Fruit fly (Drosophila melanogaster) whole organism, wandering third instar larva: ENCODE results near the gene Best3.

ENCODE experiments used
- Abd-B ChIP-seq: fragments of >200 bp; optimal IDR thresholded peaks from 2 replicates; lab custom pipeline; 2017; ENCODE audit warnings: missing biosample characterization, missing genetic modification characterization
- CG9705 ChIP-seq: fragments of 200-800 bp; sonication (Bioruptor generic); optimal IDR thresholded peaks from 2 replicates; lab custom pipeline; 2018; ENCODE audit warnings: missing biosample characterization, mild to moderate bottlenecking, missing genetic modification characterization
- CrebA ChIP-seq: fragments of 200-800 bp; sonication (Bioruptor generic); optimal IDR thresholded peaks from 2 replicates; lab custom pipeline; 2016; ENCODE audit warnings: missing biosample characterization, mild to moderate bottlenecking, missing genetic modification characterization, borderline replicate concordance
- Dfd ChIP-seq: fragments of >200 bp; optimal IDR thresholded peaks from 2 replicates; lab custom pipeline; 2017; ENCODE audit warnings: missing biosample characterization, missing genetic modification characterization
- Hr78 ChIP-seq: fragments of >200 bp; optimal IDR thresholded peaks from 2 replicates; lab custom pipeline; 2017; ENCODE audit warnings: missing biosample characterization, missing genetic modification characterization
- Myc ChIP-seq: fragments of >200 bp; optimal IDR thresholded peaks from 2 replicates; lab custom pipeline; 2017
- N ChIP-seq: fragments of >200 bp; optimal IDR thresholded peaks from 2 replicates; lab custom pipeline; 2018; ENCODE audit warnings: missing biosample characterization, missing external identifiers, missing genetic modification characterization
- brk ChIP-seq: fragments of 200-800 bp; sonication (Bioruptor generic); optimal IDR thresholded peaks from 2 replicates; lab custom pipeline; 2016; ENCODE audit warnings: missing biosample characterization, mild to moderate bottlenecking, missing genetic modification characterization
- h ChIP-seq: fragments of 200-800 bp; sonication (Bioruptor generic); optimal IDR thresholded peaks from 3 replicates; lab custom pipeline; 2016; ENCODE audit warnings: missing biosample characterization, mild to moderate bottlenecking, missing genetic modification characterization
- lola ChIP-seq: fragments of >200 bp; optimal IDR thresholded peaks from 2 replicates; lab custom pipeline; 2017; ENCODE audit warnings: missing biosample characterization, missing genetic modification characterization
- psq ChIP-seq: fragments of 200-800 bp; sonication (Bioruptor generic); optimal IDR thresholded peaks from 3 replicates; lab custom pipeline; 2017; ENCODE audit warnings: missing biosample characterization, mild to moderate bottlenecking, missing genetic modification characterization, moderate library complexity

DNA sequence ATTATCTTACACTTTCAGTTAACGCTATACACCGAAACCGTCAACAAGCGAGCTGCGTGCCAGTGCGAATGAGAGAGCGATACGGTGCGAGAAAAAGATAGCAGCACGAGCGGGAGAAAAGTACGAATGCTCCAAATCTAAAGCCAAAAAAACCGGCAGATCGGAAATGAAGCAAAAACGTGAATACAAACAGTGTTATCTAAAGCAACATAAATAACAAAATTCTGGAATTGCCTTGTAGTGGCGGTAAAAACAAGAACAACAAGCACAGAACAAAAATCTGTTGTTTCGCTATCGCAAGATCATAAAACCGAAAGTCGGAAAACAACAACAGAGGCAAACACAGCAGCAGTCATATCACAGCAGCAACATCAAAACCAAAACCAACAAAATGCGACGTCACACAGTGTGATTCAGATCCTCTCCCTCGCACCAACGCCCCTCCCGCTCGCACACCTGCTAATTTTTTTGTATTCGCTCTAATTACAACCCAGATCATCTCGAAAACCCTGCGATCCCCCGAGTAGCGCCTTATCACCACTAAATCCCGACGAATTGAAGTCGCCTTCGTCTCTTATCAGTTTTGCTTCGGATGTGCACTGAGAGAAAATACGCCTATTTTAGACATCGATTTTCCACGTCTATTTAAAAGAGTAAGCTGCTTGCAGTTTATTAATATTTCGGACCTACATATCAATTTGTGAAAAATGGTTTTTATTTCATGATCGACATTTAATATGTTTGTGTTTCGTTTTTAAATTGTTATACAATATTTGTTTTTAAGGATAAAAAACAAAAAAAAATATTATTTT is 1.8 kb upstream of the Best3 start, which contains the start of gene CG7255:
- TF ChIP-seq Hr78 (GFP tag; lab: Kevin White, UChicago) (no peak), Dfd (GFP tag; lab: Kevin White, UChicago) (no peak), psq (no peak), CG9705 (GFP tag; lab: Kevin White, UChicago) (no peak), Abd-B (GFP tag; lab: Kevin White, UChicago) (no peak), brk (GFP tag; lab: Kevin White, UChicago) (no peak), N (GFP tag; lab: Kevin White, UChicago) (no peak), Myc (no peak), lola (GFP tag; lab: Kevin White, UChicago) (no peak), CrebA (GFP tag; lab: Kevin White, UChicago) (no peak), h (GFP tag; lab: Kevin White, UChicago) (peak; percentile 33)
